Fruit fly (Drosophila melanogaster) whole organism, prepupa: ENCODE measurements around the gene escl.

Experiments
- CG10631 ChIP-seq: fragments of 200-800 bp; sonication (Bioruptor generic); optimal IDR thresholded peaks from 2 replicates; lab custom pipeline; 2016; ENCODE audit warnings: missing biosample characterization, missing genetic modification characterization
- CG11294 ChIP-seq: fragments of 200-800 bp; sonication (Bioruptor generic); IDR thresholded peaks from 2 replicates; pipeline ENCODE4 v1.3.6; 2022; ENCODE audit warnings: missing biosample characterization, missing genetic modification characterization
- CG34406 ChIP-seq: fragments of 200-800 bp; sonication (Bioruptor generic); optimal IDR thresholded peaks from 3 replicates; lab custom pipeline; 2016; ENCODE audit warnings: missing biosample characterization, missing genetic modification characterization
- CG3919 ChIP-seq: fragments of 200-800 bp; sonication (Bioruptor generic); optimal IDR thresholded peaks from 3 replicates; lab custom pipeline; 2016; ENCODE audit warnings: missing biosample characterization, missing genetic modification characterization
- Hr39 ChIP-seq: fragments of 200-800 bp; sonication (Bioruptor generic); optimal IDR thresholded peaks from 2 replicates; lab custom pipeline; 2016; ENCODE audit warnings: missing biosample characterization, missing genetic modification characterization
- fd85E ChIP-seq: fragments of 200-800 bp; sonication (Bioruptor generic); optimal IDR thresholded peaks from 3 replicates; lab custom pipeline; 2016; ENCODE audit warnings: missing biosample characterization, missing genetic modification characterization
- fkh ChIP-seq: fragments of 200-800 bp; sonication (Bioruptor generic); optimal IDR thresholded peaks from 3 replicates; lab custom pipeline; 2017; ENCODE audit warnings: missing biosample characterization, mild to moderate bottlenecking, missing genetic modification characterization, moderate library complexity
- ss ChIP-seq, 2 experiments: fragments of 200-800 bp; sonication (Bioruptor generic); optimal IDR thresholded peaks; 2 replicates in 1 of 2; 3 replicates in 1 of 2; lab custom pipeline; 2017 to 2018; ENCODE audit warnings: mild to moderate bottlenecking in 2 of 2, missing biosample characterization in 2 of 2, missing genetic modification characterization in 2 of 2, moderate library complexity in 1 of 2

dm6 chr2L:11973145-11973738 lies 17.5 kb upstream of the escl start:
- TF ChIP-seq CG3919 (GFP tag; lab: Kevin White, UChicago) (no peak), CG10631 (GFP tag; lab: Kevin White, UChicago) (no peak), fkh (GFP tag; lab: Kevin White, UChicago) (no peak), CG11294 (GFP tag; lab: Robert Waterston, UW) (no peak), fd85E (GFP tag; lab: Kevin White, UChicago) (no peak), CG34406 (GFP tag; lab: Kevin White, UChicago) (no peak), Hr39 (GFP tag; lab: Kevin White, UChicago) (no peak), ss (GFP tag; optimal IDR thresholded peaks at IDR 0.05; lab: Kevin White, UChicago) (no peak)
